In genomic region chr2L:12507338-12508053, dm6 we compare ENCODE assay signal across 1 fruit fly cellular context.
TF ChIP-seq lines count a peak whose summit lies in the region.

Gene CG43051 (plus strand): TSS chr2L:12507939.

TF ChIP-seq in whole organism, embryonic, 481 proteins besides CTCF, POLR2A, EP300 and RAD21 (continued from another document):
- TF ChIP-seq Dref (GFP tag; IDR thresholded peaks at IDR 0.05; lab: Robert Waterston, UW) (no peak), CG6765 (GFP tag; optimal IDR thresholded peaks at IDR 0.05; lab: Kevin White, UChicago) (no peak), lbe (GFP tag; optimal IDR thresholded peaks at IDR 0.05; lab: Kevin White, UChicago) (peak; percentile 83), sob (GFP tag; IDR thresholded peaks at IDR 0.05; lab: Robert Waterston, UW) (0 out of 2 replicates have a peak, but pooled peaks have one; percentile 40), seq (GFP tag; IDR thresholded peaks at IDR 0.05; lab: Robert Waterston, UW) (peak; percentile 64; the same call in 1 of the 2 replicates), aop (GFP tag; IDR thresholded peaks at IDR 0.05; lab: Robert Waterston, UW) (no peak), wdn (GFP tag; IDR thresholded peaks at IDR 0.05; lab: Robert Waterston, UW) (no peak), Taf1 (GFP tag; IDR thresholded peaks at IDR 0.05; lab: Robert Waterston, UW) (0 out of 2 replicates have a peak, but pooled peaks have one; percentile 33), Aef1 (GFP tag; IDR thresholded peaks at IDR 0.05; lab: Robert Waterston, UW) (0 out of 3 replicates have a peak, but pooled peaks have one; percentile 24), Jarid2 (GFP tag; optimal IDR thresholded peaks at IDR 0.05; lab: Kevin White, UChicago) (peak; percentile 82), hb (GFP tag; IDR thresholded peaks at IDR 0.05; lab: Robert Waterston, UW; ENCODE audit: partially characterized antibody) (no peak), ci (GFP tag; IDR thresholded peaks at IDR 0.05; lab: Robert Waterston, UW) (peak; percentile 66; the same call in 2 of the 3 replicates), tll (GFP tag; optimal IDR thresholded peaks at IDR 0.05; lab: Kevin White, UChicago) (peak in 1 of 2 experiments; percentile 19), Hr3 (GFP tag; optimal IDR thresholded peaks at IDR 0.05; lab: Kevin White, UChicago) (no peak), so (GFP tag; IDR thresholded peaks at IDR 0.05; lab: Robert Waterston, UW) (peak; percentile 68; the same call in 1 of the 3 replicates), lola (GFP tag; optimal IDR thresholded peaks at IDR 0.05; lab: Kevin White, UChicago) (no peak), CG2202 (tag; optimal IDR thresholded peaks at IDR 0.05; lab: Kevin White, UChicago) (no peak), stc (GFP tag; IDR thresholded peaks at IDR 0.05; lab: Robert Waterston, UW) (peak; percentile 59; the same call in 1 of the 2 replicates), CG11695 (GFP tag; IDR thresholded peaks at IDR 0.05; lab: Robert Waterston, UW) (peak; percentile 34; the same call in 2 of the 3 replicates), CG42726 (GFP tag; IDR thresholded peaks at IDR 0.05; lab: Robert Waterston, UW; ENCODE audit: partially characterized antibody) (no peak), CG3281 (GFP tag; optimal IDR thresholded peaks at IDR 0.05; lab: Kevin White, UChicago) (no peak), CG17568 (GFP tag; optimal IDR thresholded peaks at IDR 0.05; lab: Kevin White, UChicago) (peak; percentile 71), hkb (optimal IDR thresholded peaks at IDR 0.05; lab: Kevin White, UChicago) (no peak), hkb (GFP tag; IDR thresholded peaks at IDR 0.05; lab: Robert Waterston, UW) (0 out of 2 replicates have a peak, but pooled peaks have one; percentile 9), gem (tag; optimal IDR thresholded peaks at IDR 0.05; lab: Kevin White, UChicago) (no peak), CG31224 (GFP tag; IDR thresholded peaks at IDR 0.05; lab: Robert Waterston, UW) (no peak), pho (GFP tag; optimal IDR thresholded peaks at IDR 0.05; lab: Kevin White, UChicago) (peak; percentile 17), CG17359 (tag; optimal IDR thresholded peaks at IDR 0.05; lab: Kevin White, UChicago) (peak; percentile 37), Dip2 (GFP tag; IDR thresholded peaks at IDR 0.05; lab: Robert Waterston, UW) (no peak), nom (GFP tag; optimal IDR thresholded peaks at IDR 0.05; lab: Kevin White, UChicago) (peak; percentile 81), CG11247 (GFP tag; IDR thresholded peaks at IDR 0.05; lab: Robert Waterston, UW) (no peak), gcm (GFP tag; optimal IDR thresholded peaks at IDR 0.05; lab: Kevin White, UChicago) (peak; percentile 3), onecut (GFP tag; IDR thresholded peaks at IDR 0.05; lab: Robert Waterston, UW) (peak; percentile 21; the same call in 1 of the 2 replicates), Dp (GFP tag; optimal IDR thresholded peaks at IDR 0.05; lab: Kevin White, UChicago) (peak; percentile 1), CG1603 (tag; optimal IDR thresholded peaks at IDR 0.05; lab: Kevin White, UChicago) (no peak), danr (GFP tag; IDR thresholded peaks at IDR 0.05; lab: Robert Waterston, UW) (0 out of 2 replicates have a peak, but pooled peaks have one; percentile 6), gro (GFP tag; optimal IDR thresholded peaks at IDR 0.05; lab: Kevin White, UChicago) (peak; percentile 28), sqz (GFP tag; optimal IDR thresholded peaks at IDR 0.05; lab: Kevin White, UChicago) (peak; percentile 53), YL-1 (GFP tag; optimal IDR thresholded peaks at IDR 0.05; lab: Kevin White, UChicago) (peak; percentile 6), CG32767 (GFP tag; IDR thresholded peaks at IDR 0.05; lab: Robert Waterston, UW) (peak; percentile 50; the same call in 1 of the 2 replicates), chinmo (GFP tag; IDR thresholded peaks at IDR 0.05; lab: Robert Waterston, UW; ENCODE audit: partially characterized antibody) (peak; percentile 83; the same call in 3 of the 4 replicates), CG10543 (GFP tag; optimal IDR thresholded peaks at IDR 0.05; lab: Kevin White, UChicago) (peak; percentile 70), az2 (GFP tag; optimal IDR thresholded peaks at IDR 0.05; lab: Kevin White, UChicago) (no peak), Deaf1 (tag; optimal IDR thresholded peaks at IDR 0.05; lab: Kevin White, UChicago) (peak; percentile 97), CG13894 (tag; optimal IDR thresholded peaks at IDR 0.05; lab: Kevin White, UChicago) (peak; percentile 45), mirr (GFP tag; optimal IDR thresholded peaks at IDR 0.05; lab: Kevin White, UChicago) (peak; percentile 35), Adf1 (GFP tag; IDR thresholded peaks at IDR 0.05; lab: Robert Waterston, UW) (peak; percentile 67), CG7745 (tag; optimal IDR thresholded peaks at IDR 0.05; lab: Kevin White, UChicago) (no peak), Drgx (GFP tag; IDR thresholded peaks at IDR 0.05; lab: Robert Waterston, UW) (peak; percentile 64; the same call in 1 of the 2 replicates), croc (GFP tag; conservative IDR thresholded peaks at IDR 0.05; lab: Robert Waterston, UW) (no peak), ranshi (GFP tag; IDR thresholded peaks at IDR 0.05; lab: Robert Waterston, UW) (peak; percentile 14; the same call in 1 of the 2 replicates), CG3838 (GFP tag; optimal IDR thresholded peaks at IDR 0.05; lab: Kevin White, UChicago) (peak; percentile 88), CG15479 (GFP tag; optimal IDR thresholded peaks at IDR 0.05; lab: Kevin White, UChicago) (peak; percentile 13), otp (GFP tag; IDR thresholded peaks at IDR 0.05; lab: Robert Waterston, UW) (0 out of 3 replicates have a peak, but pooled peaks have one; percentile 32), CrebB (tag; optimal IDR thresholded peaks at IDR 0.05; lab: Kevin White, UChicago) (peak; percentile 21), Xrp1 (GFP tag; IDR thresholded peaks at IDR 0.05; lab: Robert Waterston, UW) (no peak), Asciz (GFP tag; optimal IDR thresholded peaks at IDR 0.05; lab: Kevin White, UChicago) (peak; percentile 42), chm (GFP tag; IDR thresholded peaks at IDR 0.05; lab: Robert Waterston, UW) (peak; percentile 56), BtbVII (GFP tag; optimal IDR thresholded peaks at IDR 0.05; lab: Kevin White, UChicago) (peak; percentile 16), CG32532 (GFP tag; IDR thresholded peaks at IDR 0.05; lab: Robert Waterston, UW) (peak; percentile 53; the same call in 1 of the 2 replicates), bab2 (GFP tag; optimal IDR thresholded peaks at IDR 0.05; lab: Kevin White, UChicago) (no peak), exex (tag; optimal IDR thresholded peaks at IDR 0.05; lab: Kevin White, UChicago) (peak; percentile 33), Nf-YC (tag; optimal IDR thresholded peaks at IDR 0.05; lab: Kevin White, UChicago) (peak; percentile 6), CG12219 (GFP tag; optimal IDR thresholded peaks at IDR 0.05; lab: Kevin White, UChicago) (peak; percentile 56), oc (tag; optimal IDR thresholded peaks at IDR 0.05; lab: Kevin White, UChicago) (peak; percentile 82), Elba2 (GFP tag; optimal IDR thresholded peaks at IDR 0.05; lab: Kevin White, UChicago) (no peak), CG17385 (GFP tag; optimal IDR thresholded peaks at IDR 0.05; lab: Kevin White, UChicago) (peak; percentile 56), CG11504 (tag; optimal IDR thresholded peaks at IDR 0.05; lab: Kevin White, UChicago) (peak; percentile 57), CG8290 (GFP tag; optimal IDR thresholded peaks at IDR 0.05; lab: Kevin White, UChicago) (no peak), CG8290 (tag; optimal IDR thresholded peaks at IDR 0.05; lab: Kevin White, UChicago) (peak in 1 of 2 experiments; percentile 3), Awh (GFP tag; IDR thresholded peaks at IDR 0.05; lab: Robert Waterston, UW) (0 out of 2 replicates have a peak, but pooled peaks have one; percentile 8), Sox102F (GFP tag; optimal IDR thresholded peaks at IDR 0.05; lab: Kevin White, UChicago) (no peak), ap (GFP tag; IDR thresholded peaks at IDR 0.05; lab: Robert Waterston, UW) (no peak), ro (GFP tag; IDR thresholded peaks at IDR 0.05; lab: Robert Waterston, UW) (no peak), ac (GFP tag; optimal IDR thresholded peaks at IDR 0.05; lab: Kevin White, UChicago) (no peak), HHEX (GFP tag; optimal IDR thresholded peaks at IDR 0.05; lab: Kevin White, UChicago) (no peak), CG15514 (GFP tag; optimal IDR thresholded peaks at IDR 0.05; lab: Kevin White, UChicago) (peak; percentile 4), CG14667 (GFP tag; IDR thresholded peaks at IDR 0.05; lab: Robert Waterston, UW) (no peak), fu2 (GFP tag; optimal IDR thresholded peaks at IDR 0.05; lab: Kevin White, UChicago) (no peak), Dbx (GFP tag; IDR thresholded peaks at IDR 0.05; lab: Robert Waterston, UW) (peak; percentile 28; the same call in 1 of the 3 replicates), CG8281 (tag; optimal IDR thresholded peaks at IDR 0.05; lab: Kevin White, UChicago) (no peak), CG4360 (GFP tag; IDR thresholded peaks at IDR 0.05; lab: Robert Waterston, UW) (peak; percentile 91), D (optimal IDR thresholded peaks at IDR 0.05; lab: Kevin White, UChicago) (peak; percentile 83), D (GFP tag; optimal IDR thresholded peaks at IDR 0.05; lab: Kevin White, UChicago) (no peak), CG11456 (GFP tag; IDR thresholded peaks at IDR 0.05; lab: Robert Waterston, UW) (no peak), maf-S (GFP tag; optimal IDR thresholded peaks at IDR 0.05; lab: Kevin White, UChicago) (no peak), abd-A (tag; optimal IDR thresholded peaks at IDR 0.05; lab: Kevin White, UChicago) (peak; percentile 4), Fer1 (GFP tag; optimal IDR thresholded peaks at IDR 0.05; lab: Kevin White, UChicago) (peak; percentile 10), ewg (GFP tag; optimal IDR thresholded peaks at IDR 0.05; lab: Kevin White, UChicago) (no peak), pan (optimal IDR thresholded peaks at IDR 0.05; lab: Kevin White, UChicago) (no peak), pan (GFP tag; optimal IDR thresholded peaks at IDR 0.05 in 1 of 2, IDR thresholded peaks at IDR 0.05 in 1 of 2) (peak in 1 of 2 experiments; percentile 4), ttk (GFP tag; IDR thresholded peaks at IDR 0.05; lab: Robert Waterston, UW) (0 out of 2 replicates have a peak, but pooled peaks have one; percentile 5), Med (GFP tag; lab: Kevin White, UChicago) (peak; percentile 81), rib (GFP tag; IDR thresholded peaks at IDR 0.05; lab: Robert Waterston, UW) (0 out of 2 replicates have a peak, but pooled peaks have one; percentile 24), CG1602 (GFP tag; optimal IDR thresholded peaks at IDR 0.05; lab: Kevin White, UChicago) (no peak), CG14014 (GFP tag; IDR thresholded peaks at IDR 0.05; lab: Robert Waterston, UW) (peak; percentile 14; the same call in 1 of the 2 replicates), Dfd (GFP tag; optimal IDR thresholded peaks at IDR 0.05; lab: Kevin White, UChicago) (no peak), CG34376 (GFP tag; optimal IDR thresholded peaks at IDR 0.05; lab: Kevin White, UChicago) (peak; percentile 67), D19B (GFP tag; optimal IDR thresholded peaks at IDR 0.05; lab: Kevin White, UChicago) (peak; percentile 24), vvl (GFP tag; IDR thresholded peaks at IDR 0.05; lab: Robert Waterston, UW) (peak; percentile 63; the same call in 1 of the 2 replicates), CG2678 (tag; optimal IDR thresholded peaks at IDR 0.05; lab: Kevin White, UChicago) (peak; percentile 5), Hr78 (GFP tag; optimal IDR thresholded peaks at IDR 0.05; lab: Kevin White, UChicago) (peak in 1 of 2 experiments; percentile 92), CG13296 (GFP tag; optimal IDR thresholded peaks at IDR 0.05; lab: Kevin White, UChicago) (peak; percentile 66)
TF ChIP-seq in whole organism, embryonic: peak in this region for 98.
